Worm (Caenorhabditis elegans): Measurements from ENCODE around the gene Y38H6C.21.
A peak's percentile ranks its signal among the peaks of the same experiment; 100 is the strongest.
"Not testable (repeated sequence)": the region's sequence is repeated elsewhere in the genome, so short reads cannot be mapped to it uniquely, and the experiment has no call there.

Gene Y38H6C.21

ce11 chrV:20566454-20566853 lies 11.4 kb upstream of the Y38H6C.21 start, which contains the start of gene F26F2.3:
Gene F26F2.3 (minus strand): TSS chrV:20566554.
- TF ChIP-seq daf-8 (GFP tag; IDR thresholded peaks at IDR 0.05) = no peak
- TF ChIP-seq D1046.2 (GFP tag; IDR thresholded peaks at IDR 0.05) = no peak
- TF ChIP-seq ceh-62 (tag; optimal IDR thresholded peaks at IDR 0.05) = no peak

ce11 chrV:20564054-20564453 lies 9.0 kb upstream of the Y38H6C.21 start, which contains the start of gene F26F2.13:
Gene F26F2.13 (plus strand): TSS chrV:20564354.
- TF ChIP-seq daf-8 (GFP tag; IDR thresholded peaks at IDR 0.05); unc-39 (tag; optimal IDR thresholded peaks at IDR 0.05); nhr-48 (tag; optimal IDR thresholded peaks at IDR 0.05): not testable (repeated sequence)

ce11 chrV:20561795-20562194 lies 6.7 kb upstream of the Y38H6C.21 start, which contains the start of gene F26F2.1:
Gene F26F2.1 (minus strand): TSS chrV:20561895.
- TF ChIP-seq sdz-12 (GFP tag; optimal IDR thresholded peaks at IDR 0.05) = no peak
- no peak for TF ChIP-seq ceh-82 (tag; optimal IDR thresholded peaks at IDR 0.05)
- TF ChIP-seq Y75B8A.6 (GFP tag; IDR thresholded peaks at IDR 0.05) = no peak
- no peak for TF ChIP-seq hlh-11 (tag; optimal IDR thresholded peaks at IDR 0.05)
- no peak for TF ChIP-seq set-16 (GFP tag; IDR thresholded peaks at IDR 0.05)
- no peak for TF ChIP-seq nhr-42 (GFP tag; IDR thresholded peaks at IDR 0.05)
- no peak for TF ChIP-seq ceh-28 (tag; optimal IDR thresholded peaks at IDR 0.05)
- TF ChIP-seq T20F7.1 (GFP tag; optimal IDR thresholded peaks at IDR 0.05) = no peak

ce11 chrV:20558270-20558669 lies 3.2 kb upstream of the Y38H6C.21 start, which contains the start of gene abf-4:
Gene abf-4 (minus strand): TSS chrV:20558370.
- TF ChIP-seq daf-12 (tag; optimal IDR thresholded peaks at IDR 0.05) (no peak), nhr-42 (GFP tag; IDR thresholded peaks at IDR 0.05) (no peak), unc-130 (GFP tag; optimal IDR thresholded peaks at IDR 0.05) (no peak), madf-5 (GFP tag; IDR thresholded peaks at IDR 0.05) (no peak), D1046.2 (GFP tag; IDR thresholded peaks at IDR 0.05) (no peak), madf-9 (GFP tag; conservative IDR thresholded peaks at IDR 0.05) (no peak)

- TF ChIP-seq ceh-20 (GFP tag; IDR thresholded peaks at IDR 0.05) (no peak), dmd-6 (GFP tag; IDR thresholded peaks at IDR 0.05) (peak; percentile 66), mdl-1 (tag; optimal IDR thresholded peaks at IDR 0.05) (no peak), php-3 (GFP tag; IDR thresholded peaks at IDR 0.05) (no peak), mes-2 (tag; optimal IDR thresholded peaks at IDR 0.05; ENCODE audit: poor library complexity, severe bottlenecking) (no peak), spr-1 (tag; optimal IDR thresholded peaks at IDR 0.05) (no peak), unc-62 (GFP tag; optimal IDR thresholded peaks at IDR 0.05 in 1 of 2) (peak in 1 of 2 experiments; percentile 37), unc-62 (tag; optimal IDR thresholded peaks at IDR 0.05) (no peak), lin-29 (GFP tag; IDR thresholded peaks at IDR 0.05) (no peak), nhr-111 (GFP tag; optimal IDR thresholded peaks at IDR 0.05) (no peak), mep-1 (tag; optimal IDR thresholded peaks at IDR 0.05) (no peak)
Measured at ce11 chrV:20556260-20556659, 1.2 kb upstream of the Y38H6C.21 start, which contains the start of gene Y38H6C.23. Gene Y38H6C.23 (minus strand): TSS chrV:20556360.

- TF ChIP-seq dmd-6 (GFP tag; IDR thresholded peaks at IDR 0.05) (no peak), zip-11 (GFP tag; IDR thresholded peaks at IDR 0.05) (no peak), jun-1 (tag; optimal IDR thresholded peaks at IDR 0.05) (no peak), ceh-32 (tag; optimal IDR thresholded peaks at IDR 0.05; ENCODE audit: poor library complexity) (no peak), D1046.2 (GFP tag; IDR thresholded peaks at IDR 0.05) (no peak), lin-38 (GFP tag; IDR thresholded peaks at IDR 0.05) (no peak), sdz-12 (GFP tag; optimal IDR thresholded peaks at IDR 0.05) (no peak), F37D6.2 (tag; optimal IDR thresholded peaks at IDR 0.05) (no peak), pqm-1 (tag; optimal IDR thresholded peaks at IDR 0.05) (no peak), F44E2.7 (GFP tag; IDR thresholded peaks at IDR 0.05) (no peak), ama-1 (optimal IDR thresholded peaks at IDR 0.05) (no peak)
Measured at ce11 chrV:20552971-20553370, 2.1 kb downstream of the Y38H6C.21 start, which contains the start of gene vmo-1. Gene vmo-1 (minus strand): TSS chrV:20553071.
